Worm (Caenorhabditis elegans) whole organism, mixed stage, embryonic: ENCODE measurements around the gene rga-4.

Experiments used
- bed-3 ChIP-seq: fragments of 200-800 bp; sonication (Bioruptor generic); optimal IDR thresholded peaks from 3 replicates; lab custom pipeline; 2018; ENCODE audit warnings: mild to moderate bottlenecking, missing genetic modification characterization, moderate library complexity, missing compliant biosample characterization
- cnd-1 ChIP-seq: fragments of 200-800 bp; sonication (Bioruptor generic); optimal IDR thresholded peaks from 2 replicates; lab custom pipeline; 2018; ENCODE audit warnings: mild to moderate bottlenecking, missing genetic modification characterization, missing compliant biosample characterization
- elt-1 ChIP-seq: sonication (generic microtip); optimal IDR thresholded peaks from 2 replicates; lab custom pipeline; 2017; ENCODE audit warnings: missing genetic modification characterization, mild to moderate bottlenecking, missing compliant biosample characterization, antibody characterized with exemption, moderate library complexity, borderline replicate concordance; ENCODE audit not compliant: insufficient read depth
- elt-3 ChIP-seq: fragments of 150-350 bp; optimal IDR thresholded peaks from 2 replicates; lab custom pipeline; 2014; ENCODE audit warnings: missing biosample characterization, missing genetic modification characterization
- lin-13 ChIP-seq: fragments of 150-350 bp; optimal IDR thresholded peaks from 2 replicates; lab custom pipeline; 2014; ENCODE audit warnings: missing biosample characterization, missing genetic modification characterization
- mab-5 ChIP-seq: fragments of 150-350 bp; optimal IDR thresholded peaks from 2 replicates; lab custom pipeline; 2014; ENCODE audit warnings: missing biosample characterization, missing genetic modification characterization
- nhr-237 ChIP-seq: fragments of 150-350 bp; optimal IDR thresholded peaks from 2 replicates; lab custom pipeline; 2014; ENCODE audit warnings: missing biosample characterization, missing genetic modification characterization
- nhr-76 ChIP-seq: sonication (generic microtip); optimal IDR thresholded peaks from 2 replicates; lab custom pipeline; 2017; ENCODE audit warnings: missing biosample characterization, missing genetic modification characterization
- snpc-4 ChIP-seq: fragments of 150-350 bp; optimal IDR thresholded peaks from 2 replicates; lab custom pipeline; 2014; ENCODE audit warnings: missing biosample characterization, missing genetic modification characterization
- unc-62 ChIP-seq: fragments of 150-350 bp; optimal IDR thresholded peaks from 2 replicates; lab custom pipeline; 2014; ENCODE audit warnings: missing biosample characterization, missing genetic modification reagents, missing genetic modification characterization

DNA sequence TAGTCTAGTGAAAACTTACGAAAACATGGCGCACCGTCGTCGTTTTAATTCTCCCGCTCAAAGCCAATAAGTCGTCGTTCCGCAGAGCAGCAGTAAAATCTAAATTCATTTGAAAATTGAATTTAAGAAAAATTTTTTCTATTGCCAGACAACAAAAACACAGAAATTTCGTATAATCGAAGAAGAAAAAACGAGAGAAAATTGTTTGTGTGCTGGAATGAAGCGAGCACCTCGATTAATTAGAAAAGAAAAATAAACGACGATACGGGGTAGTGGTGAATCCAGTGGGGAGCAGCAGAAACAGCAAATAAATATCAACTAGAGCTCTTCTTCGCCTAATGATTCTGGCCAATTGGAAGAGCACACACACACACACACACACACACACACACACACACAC is 12.1 kb downstream of the rga-4 start, which contains the start of gene snt-3:
- TF ChIP-seq unc-62 (no peak), elt-3 (tag; lab: Kevin White, UChicago) (no peak), nhr-237 (no peak), elt-1 (tag; lab: Kevin White, UChicago) (no peak), snpc-4 (tag; lab: Kevin White, UChicago) (no peak), lin-13 (tag; lab: Kevin White, UChicago) (no peak), nhr-76 (tag; lab: Kevin White, UChicago) (no peak), mab-5 (tag; lab: Kevin White, UChicago) (no peak), cnd-1 (tag; lab: Kevin White, UChicago) (no peak), bed-3 (GFP tag; lab: Kevin White, UChicago) (no peak)
